Fruit fly (Drosophila melanogaster) whole organism, embryonic: ENCODE data around the gene Gprk2.

Experiments used
- Ada2b ChIP-seq: fragments of 200-800 bp; sonication (Bioruptor generic); IDR thresholded peaks from 2 replicates; pipeline ENCODE4 v1.3.6; 2022; ENCODE audit warnings: missing biosample characterization, missing genetic modification characterization
- Adf1 ChIP-seq: fragments of 200-800 bp; sonication (Bioruptor generic); IDR thresholded peaks from 2 replicates; pipeline ENCODE4 v1.3.6; 2022; ENCODE audit warnings: missing biosample characterization, missing genetic modification characterization
- Atf6 ChIP-seq: fragments of 200-800 bp; sonication (Bioruptor generic); IDR thresholded peaks from 2 replicates; pipeline ENCODE4 v1.3.6; 2022; ENCODE audit warnings: missing biosample characterization, missing genetic modification characterization
- CG12299 ChIP-seq: fragments of 200-800 bp; sonication (Bioruptor generic); optimal IDR thresholded peaks from 2 replicates; lab custom pipeline; 2018; ENCODE audit warnings: missing biosample characterization, mild to moderate bottlenecking, missing genetic modification characterization
- CG12769 ChIP-seq: fragments of 200-800 bp; sonication (Bioruptor generic); optimal IDR thresholded peaks from 2 replicates; lab custom pipeline; 2019; ENCODE audit warnings: missing biosample characterization, mild to moderate bottlenecking, missing genetic modification characterization, moderate library complexity
- CG13424 ChIP-seq: fragments of 200-800 bp; sonication (Bioruptor generic); optimal IDR thresholded peaks from 2 replicates; lab custom pipeline; 2019; ENCODE audit warnings: missing biosample characterization, mild to moderate bottlenecking, missing genetic modification characterization, moderate library complexity
- CG13894 ChIP-seq: fragments of 200-800 bp; sonication (Bioruptor generic); optimal IDR thresholded peaks from 3 replicates; lab custom pipeline; 2018; ENCODE audit warnings: missing biosample characterization, mild to moderate bottlenecking, missing genetic modification characterization, moderate library complexity
- CG15269 ChIP-seq: fragments of 200-800 bp; sonication (Bioruptor generic); optimal IDR thresholded peaks from 2 replicates; lab custom pipeline; 2018; ENCODE audit warnings: missing biosample characterization, mild to moderate bottlenecking, missing genetic modification characterization, moderate library complexity
- CG32532 ChIP-seq: fragments of 200-800 bp; sonication (Bioruptor generic); IDR thresholded peaks from 2 replicates; pipeline ENCODE4 v1.3.6; 2022; ENCODE audit warnings: missing biosample characterization, missing genetic modification characterization
- CG3407 ChIP-seq: fragments of 200-800 bp; sonication (Bioruptor generic); optimal IDR thresholded peaks from 2 replicates; lab custom pipeline; 2018; ENCODE audit warnings: missing biosample characterization, mild to moderate bottlenecking, missing genetic modification characterization
- CG4854 ChIP-seq: fragments of 200-800 bp; sonication (Bioruptor generic); optimal IDR thresholded peaks from 2 replicates; lab custom pipeline; 2016; ENCODE audit warnings: missing biosample characterization, missing genetic modification characterization, inconsistent platforms
- CG7928 ChIP-seq: fragments of 200-800 bp; sonication (Bioruptor generic); optimal IDR thresholded peaks from 2 replicates; lab custom pipeline; 2017; ENCODE audit warnings: missing biosample characterization, mild to moderate bottlenecking, missing genetic modification characterization
- CG9817 ChIP-seq: fragments of 200-800 bp; sonication (Bioruptor generic); optimal IDR thresholded peaks from 2 replicates; lab custom pipeline; 2018; ENCODE audit warnings: missing biosample characterization, mild to moderate bottlenecking, missing genetic modification characterization, moderate library complexity
- Deaf1 ChIP-seq: fragments of 200-800 bp; optimal IDR thresholded peaks from 3 replicates; lab custom pipeline; 2019; ENCODE audit warnings: missing biosample characterization, mild to moderate bottlenecking, missing genetic modification characterization, moderate library complexity
- Hr3 ChIP-seq: fragments of 200-800 bp; sonication (Bioruptor generic); optimal IDR thresholded peaks from 3 replicates; lab custom pipeline; 2016; ENCODE audit warnings: missing biosample characterization, missing genetic modification characterization
- Med ChIP-seq: fragments of 200-800 bp; sonication (Bioruptor generic); peaks from one replicate; lab custom pipeline; 2016; ENCODE audit warnings: missing biosample characterization, missing genetic modification characterization, mild to moderate bottlenecking, inconsistent platforms, moderate library complexity
- Myb ChIP-seq: fragments of 200-800 bp; sonication (Bioruptor generic); optimal IDR thresholded peaks from 2 replicates; lab custom pipeline; 2016; ENCODE audit warnings: missing biosample characterization, missing genetic modification characterization
- NC2β ChIP-seq: fragments of 200-800 bp; sonication (Bioruptor generic); optimal IDR thresholded peaks from 2 replicates; lab custom pipeline; 2016; ENCODE audit warnings: missing biosample characterization, missing genetic modification characterization
- Neu2 ChIP-seq: fragments of 200-800 bp; sonication (Bioruptor generic); optimal IDR thresholded peaks from 3 replicates; lab custom pipeline; 2016; ENCODE audit warnings: missing biosample characterization, missing genetic modification characterization, borderline replicate concordance
- Nf-YA ChIP-seq: fragments of 200-800 bp; sonication (Bioruptor generic); IDR thresholded peaks from 2 replicates; pipeline ENCODE4 v1.3.6; 2022; ENCODE audit warnings: missing biosample characterization, missing genetic modification characterization
- Nf-YB ChIP-seq: fragments of 200-800 bp; sonication (Bioruptor generic); optimal IDR thresholded peaks from 3 replicates; lab custom pipeline; 2019; ENCODE audit warnings: missing biosample characterization, mild to moderate bottlenecking, missing genetic modification characterization, moderate library complexity
- Poxn ChIP-seq: fragments of 200-800 bp; sonication (Bioruptor generic); IDR thresholded peaks from 2 replicates; pipeline ENCODE4 v1.3.6; 2022; ENCODE audit warnings: missing biosample characterization, missing genetic modification characterization
- Scr ChIP-seq: fragments of 200-800 bp; sonication (Bioruptor generic); IDR thresholded peaks from 2 replicates; pipeline ENCODE4 v1.3.6; 2022; ENCODE audit warnings: missing biosample characterization, missing genetic modification characterization; ENCODE audit not compliant: partially characterized antibody
- cas ChIP-seq: fragments of 200-800 bp; sonication (Bioruptor generic); IDR thresholded peaks from 2 replicates; pipeline ENCODE4 v1.3.6; 2022; ENCODE audit warnings: missing biosample characterization, missing genetic modification characterization
- chinmo ChIP-seq: fragments of 200-800 bp; sonication (Bioruptor generic); IDR thresholded peaks from 4 replicates; pipeline ENCODE4 v1.3.6; 2022; ENCODE audit warnings: missing biosample characterization, missing genetic modification characterization; ENCODE audit not compliant: partially characterized antibody
- crc ChIP-seq: fragments of 200-800 bp; sonication (Bioruptor generic); optimal IDR thresholded peaks from 2 replicates; lab custom pipeline; 2016; ENCODE audit warnings: missing biosample characterization, missing genetic modification characterization
- gem ChIP-seq: fragments of 200-800 bp; sonication (Bioruptor generic); optimal IDR thresholded peaks from 2 replicates; lab custom pipeline; 2019; ENCODE audit warnings: missing biosample characterization, mild to moderate bottlenecking, missing genetic modification characterization, moderate library complexity
- ken ChIP-seq: fragments of 200-800 bp; sonication (Bioruptor generic); IDR thresholded peaks from 3 replicates; pipeline ENCODE4 v1.3.6; 2022; ENCODE audit warnings: missing biosample characterization, missing genetic modification characterization
- nom ChIP-seq: fragments of 200-800 bp; sonication (Bioruptor generic); optimal IDR thresholded peaks from 2 replicates; lab custom pipeline; 2017; ENCODE audit warnings: missing biosample characterization, missing genetic modification characterization, mild to moderate bottlenecking, moderate library complexity, missing genetic modification reagents
- oc ChIP-seq: fragments of 200-800 bp; sonication (Bioruptor generic); optimal IDR thresholded peaks from 2 replicates; lab custom pipeline; 2018; ENCODE audit warnings: missing biosample characterization, mild to moderate bottlenecking, missing genetic modification characterization, moderate library complexity
- onecut ChIP-seq: fragments of 200-800 bp; sonication (Bioruptor generic); IDR thresholded peaks from 2 replicates; pipeline ENCODE4 v1.3.6; 2022; ENCODE audit warnings: missing biosample characterization, missing genetic modification characterization
- pan ChIP-seq, 4 experiments: fragments of >200 bp in 3 of 4; fragments of 200-800 bp in 1 of 4; sonication (Bioruptor generic) in 1 of 4; optimal IDR thresholded peaks in 3 of 4; IDR thresholded peaks in 1 of 4; 2 replicates each; pipeline versions ENCODE4 v1.3.6 to Lab custom; 2017 to 2022; ENCODE audit warnings: missing biosample characterization in 2 of 4, missing genetic modification characterization in 2 of 4, mixed read lengths in 1 of 4
- pzg ChIP-seq: fragments of 200-800 bp; sonication (Bioruptor generic); optimal IDR thresholded peaks from 3 replicates; lab custom pipeline; 2018; ENCODE audit warnings: missing biosample characterization, mild to moderate bottlenecking, missing genetic modification characterization, moderate library complexity
- scrt ChIP-seq: fragments of 200-800 bp; sonication (Bioruptor generic); optimal IDR thresholded peaks from 2 replicates; lab custom pipeline; 2018; ENCODE audit warnings: missing biosample characterization, mild to moderate bottlenecking, missing genetic modification characterization, moderate library complexity
- sd ChIP-seq: fragments of 200-800 bp; sonication (Bioruptor generic); optimal IDR thresholded peaks from 3 replicates; lab custom pipeline; 2018; ENCODE audit warnings: missing biosample characterization, mild to moderate bottlenecking, missing genetic modification characterization, moderate library complexity
- sr ChIP-seq: fragments of 200-800 bp; sonication (Bioruptor generic); IDR thresholded peaks from 3 replicates; pipeline ENCODE4 v1.3.6; 2022; ENCODE audit warnings: missing biosample characterization, missing genetic modification characterization
- stwl ChIP-seq: fragments of 200-800 bp; sonication (Bioruptor generic); optimal IDR thresholded peaks from 3 replicates; lab custom pipeline; 2018; ENCODE audit warnings: missing biosample characterization, mild to moderate bottlenecking, missing genetic modification characterization, moderate library complexity
- tna ChIP-seq: fragments of 200-800 bp; sonication (Bioruptor generic); IDR thresholded peaks from 2 replicates; pipeline ENCODE4 v1.3.6; 2022; ENCODE audit warnings: missing biosample characterization, missing genetic modification characterization; ENCODE audit not compliant: partially characterized antibody
- zf30C ChIP-seq: fragments of 200-800 bp; sonication (Bioruptor generic); optimal IDR thresholded peaks from 3 replicates; lab custom pipeline; 2018; ENCODE audit warnings: missing biosample characterization, mild to moderate bottlenecking, missing genetic modification characterization

Gene Gprk2

dm6 chr3R:31437420-31438058, 32.5 kb downstream of the Gprk2 start (continued):
- TF ChIP-seq Nf-YB (GFP tag; lab: Kevin White, UChicago) (no peak), zf30C (GFP tag; lab: Kevin White, UChicago) (no peak), stwl (tag; lab: Kevin White, UChicago) (no peak), Atf6 (GFP tag; lab: Robert Waterston, UW) (0 out of 2 replicates have a peak, but pooled peaks have one; percentile 34), CG3407 (GFP tag; lab: Kevin White, UChicago) (no peak), CG13424 (no peak), ken (no peak), Deaf1 (tag; lab: Kevin White, UChicago) (no peak), crc (GFP tag; lab: Kevin White, UChicago) (no peak), Myb (GFP tag; lab: Kevin White, UChicago) (no peak), Nf-YA (GFP tag; lab: Robert Waterston, UW) (no peak), Poxn (no peak), CG7928 (no peak), nom (GFP tag; lab: Kevin White, UChicago) (no peak), sr (no peak), CG12769 (peak; percentile 63)
- TF ChIP-seq, all 482 proteins: peak for 9

DNA sequence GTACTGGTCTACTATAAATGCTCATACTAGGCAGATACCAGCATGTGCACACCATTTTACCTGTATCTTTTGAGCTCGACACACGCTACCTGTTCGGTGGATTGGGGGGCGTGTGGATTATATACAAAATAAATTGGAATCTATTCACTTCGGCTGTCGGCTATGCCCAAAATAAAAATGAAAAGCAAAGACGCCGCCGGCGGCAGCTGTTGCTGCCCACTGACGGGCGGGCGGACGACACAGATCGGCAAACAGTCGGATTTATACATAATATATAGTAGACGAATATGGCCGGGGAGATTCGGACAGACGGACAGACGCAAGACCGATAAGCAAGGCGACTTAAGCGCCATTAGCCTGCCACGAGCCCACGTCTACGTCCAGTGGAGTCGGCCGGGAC, 33.8 kb downstream of the Gprk2 start:
- TF ChIP-seq onecut (GFP tag; lab: Robert Waterston, UW), result no peak
- TF ChIP-seq sr, result peak; percentile 56; the same call in 1 of the 3 replicates
- no peak for TF ChIP-seq Ada2b (GFP tag; lab: Robert Waterston, UW)
- TF ChIP-seq Neu2, result no peak
- peak; percentile 3 for TF ChIP-seq Deaf1 (tag; lab: Kevin White, UChicago)
- TF ChIP-seq oc (tag; lab: Kevin White, UChicago), result peak; percentile 78
- TF ChIP-seq tna (GFP tag; lab: Robert Waterston, UW), result no peak
- TF ChIP-seq CG4854, result no peak
- peak; percentile 75 for TF ChIP-seq CG13894 (tag; lab: Kevin White, UChicago)
- no peak for TF ChIP-seq Scr
- TF ChIP-seq NC2β (GFP tag; lab: Kevin White, UChicago), result no peak
- TF ChIP-seq pan (optimal IDR thresholded peaks at IDR 0.05; lab: Kevin White, UChicago), result no peak
- TF ChIP-seq pan (GFP tag; optimal IDR thresholded peaks at IDR 0.05 in 1 of 2, IDR thresholded peaks at IDR 0.05 in 1 of 2), result peak in 1 of 2 experiments; percentile 20
- no peak for TF ChIP-seq CG15269 (tag; lab: Kevin White, UChicago)
- TF ChIP-seq CG32532, result peak; percentile 43
- TF ChIP-seq CG9817, result no peak
- no peak for TF ChIP-seq Adf1 (GFP tag; lab: Robert Waterston, UW)
- peak; percentile 11 for TF ChIP-seq sd (tag; lab: Kevin White, UChicago)
- TF ChIP-seq pzg (GFP tag; lab: Kevin White, UChicago), result no peak
- TF ChIP-seq Hr3 (GFP tag; lab: Kevin White, UChicago), result no peak
- TF ChIP-seq CG12299 (tag; lab: Kevin White, UChicago), result no peak
- peak; percentile 66 for TF ChIP-seq Med (GFP tag; lab: Kevin White, UChicago)
- TF ChIP-seq scrt (GFP tag; lab: Kevin White, UChicago), result no peak
- TF ChIP-seq cas (GFP tag; lab: Robert Waterston, UW), result no peak
- TF ChIP-seq chinmo (GFP tag; lab: Robert Waterston, UW), result 0 out of 4 replicates have a peak, but pooled peaks have one; percentile 17
- no peak for TF ChIP-seq gem (tag; lab: Kevin White, UChicago)
